Fruit fly (Drosophila melanogaster): ENCODE results near the gene RPA1.

RPA1 gene

DNA sequence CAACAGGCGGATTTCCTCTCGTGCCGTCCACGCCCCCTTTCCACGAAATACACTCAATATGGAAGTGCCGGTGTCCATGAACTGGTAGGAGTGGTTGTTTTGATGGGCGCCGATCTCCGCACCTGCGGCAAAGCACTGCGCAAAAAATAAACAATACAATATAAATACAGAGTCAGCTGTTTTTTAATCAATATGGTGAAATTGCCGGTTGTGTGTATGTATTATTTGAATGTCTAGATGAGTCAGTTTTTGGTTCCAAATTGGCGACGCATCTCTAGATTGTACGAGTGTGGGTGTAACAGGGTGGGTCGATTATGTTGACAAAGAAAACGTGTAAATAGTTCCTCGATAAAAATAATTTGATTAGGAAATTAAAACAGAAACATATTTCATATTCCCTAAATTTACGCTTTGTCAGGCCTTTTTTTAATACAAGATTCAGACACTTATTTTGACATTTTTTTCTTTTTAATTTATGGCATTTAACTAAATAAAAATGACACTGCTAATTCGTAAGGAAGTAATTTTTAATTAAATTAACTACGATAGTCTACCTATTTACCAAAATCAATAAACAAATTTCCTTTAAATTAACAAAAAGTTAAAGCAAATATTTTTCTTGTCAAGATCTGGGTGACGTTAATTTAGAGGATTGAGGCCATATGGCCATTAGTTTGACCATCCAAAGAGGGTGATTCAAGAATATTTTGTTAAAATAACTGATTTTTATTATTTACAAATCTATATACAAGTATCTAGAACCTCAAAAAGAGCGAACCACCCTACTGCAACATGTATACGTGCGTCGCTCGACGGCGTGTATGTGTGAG is 24.6 kb downstream of the RPA1 start:
- TF ChIP-seq toe (GFP tag; optimal IDR thresholded peaks at IDR 0.05) (peak; percentile 90), kay (GFP tag; ENCODE audit: borderline replicate concordance) (peak; percentile 99), CG33017 (tag; optimal IDR thresholded peaks at IDR 0.05) (peak; percentile 85), tj (GFP tag; optimal IDR thresholded peaks at IDR 0.05) (peak; percentile 80), pad (GFP tag; optimal IDR thresholded peaks at IDR 0.05) (peak; percentile 75), Clk (GFP tag; optimal IDR thresholded peaks at IDR 0.05) (peak; percentile 80), CG1620 (GFP tag; optimal IDR thresholded peaks at IDR 0.05) (peak; percentile 67), CG5204 (GFP tag; optimal IDR thresholded peaks at IDR 0.05) (peak; percentile 93), ovo (GFP tag; optimal IDR thresholded peaks at IDR 0.05) (peak; percentile 60), Hr96 (GFP tag; optimal IDR thresholded peaks at IDR 0.05) (peak; percentile 89), bab1 (GFP tag; optimal IDR thresholded peaks at IDR 0.05) (peak; percentile 86), CG7045 (GFP tag; optimal IDR thresholded peaks at IDR 0.05) (peak; percentile 92), CG11617 (GFP tag; optimal IDR thresholded peaks at IDR 0.05) (peak; percentile 97), cic (GFP tag; optimal IDR thresholded peaks at IDR 0.05) (peak; percentile 36), Mnt (GFP tag; optimal IDR thresholded peaks at IDR 0.05) (peak; percentile 53), Crg-1 (GFP tag; optimal IDR thresholded peaks at IDR 0.05) (peak; percentile 80), CG14711 (tag; optimal IDR thresholded peaks at IDR 0.05) (peak; percentile 73), CG7101 (tag; optimal IDR thresholded peaks at IDR 0.05) (peak; percentile 87), cnc (optimal IDR thresholded peaks at IDR 0.05) (no peak), CG12768 (GFP tag; optimal IDR thresholded peaks at IDR 0.05) (peak; percentile 94)

- TF ChIP-seq tj (GFP tag; optimal IDR thresholded peaks at IDR 0.05): no peak
- no peak for TF ChIP-seq CG5204 (GFP tag; optimal IDR thresholded peaks at IDR 0.05)
- no peak for TF ChIP-seq CG33017 (tag; optimal IDR thresholded peaks at IDR 0.05)
- TF ChIP-seq kay (GFP tag; ENCODE audit: borderline replicate concordance): no peak
- TF ChIP-seq Mnt (GFP tag; optimal IDR thresholded peaks at IDR 0.05): no peak
- TF ChIP-seq cic (GFP tag; optimal IDR thresholded peaks at IDR 0.05): no peak
Observed at dm6 chr3R:8233864-8234263, 30.4 kb downstream of the RPA1 start.

DNA sequence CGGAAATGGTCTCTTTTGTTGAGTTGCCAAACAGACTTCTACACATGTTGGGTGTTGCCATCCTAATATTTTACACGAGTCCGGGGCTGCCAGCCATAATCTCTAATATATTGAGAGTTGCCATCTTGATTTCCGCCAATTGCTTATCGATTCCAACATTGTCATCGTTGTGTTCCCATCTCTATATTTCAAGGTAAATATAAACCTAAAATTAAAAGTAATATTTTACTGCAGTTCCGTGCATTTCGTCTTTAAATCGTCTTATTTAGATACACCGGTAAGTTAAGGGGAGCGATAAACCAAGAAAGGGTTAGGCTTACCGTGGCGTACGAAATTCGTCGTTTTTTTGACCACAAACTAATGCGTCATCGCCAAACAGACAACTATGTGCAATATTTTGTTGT is 30.9 kb downstream of the RPA1 start, which contains the start of gene PolI:
Gene PolI, plus strand, starts transcription at position 138 of the 404 bp plus-strand sequence.
- no peak for TF ChIP-seq Crg-1 (GFP tag; optimal IDR thresholded peaks at IDR 0.05)
- TF ChIP-seq cnc (optimal IDR thresholded peaks at IDR 0.05): no peak
- TF ChIP-seq pad (GFP tag; optimal IDR thresholded peaks at IDR 0.05): peak; percentile 20
- peak; percentile 9 for TF ChIP-seq CG7101 (tag; optimal IDR thresholded peaks at IDR 0.05)
- TF ChIP-seq ovo (GFP tag; optimal IDR thresholded peaks at IDR 0.05): peak; percentile 16
- TF ChIP-seq CG12768 (GFP tag; optimal IDR thresholded peaks at IDR 0.05): no peak
- no peak for TF ChIP-seq cic (GFP tag; optimal IDR thresholded peaks at IDR 0.05)
- peak; percentile 33 for TF ChIP-seq bab1 (GFP tag; optimal IDR thresholded peaks at IDR 0.05)
- peak; percentile 48 for TF ChIP-seq Mnt (GFP tag; optimal IDR thresholded peaks at IDR 0.05)
- TF ChIP-seq kay (GFP tag; ENCODE audit: borderline replicate concordance): peak; percentile 94
- no peak for TF ChIP-seq CG11617 (GFP tag; optimal IDR thresholded peaks at IDR 0.05)
- peak; percentile 12 for TF ChIP-seq CG5204 (GFP tag; optimal IDR thresholded peaks at IDR 0.05)
- TF ChIP-seq CG14711 (tag; optimal IDR thresholded peaks at IDR 0.05): no peak
- TF ChIP-seq CG7045 (GFP tag; optimal IDR thresholded peaks at IDR 0.05): peak; percentile 8
- TF ChIP-seq CG1620 (GFP tag; optimal IDR thresholded peaks at IDR 0.05): peak; percentile 48
- TF ChIP-seq CG33017 (tag; optimal IDR thresholded peaks at IDR 0.05): no peak
- TF ChIP-seq Clk (GFP tag; optimal IDR thresholded peaks at IDR 0.05): no peak
- no peak for TF ChIP-seq tj (GFP tag; optimal IDR thresholded peaks at IDR 0.05)
- peak; percentile 9 for TF ChIP-seq Hr96 (GFP tag; optimal IDR thresholded peaks at IDR 0.05)
- TF ChIP-seq toe (GFP tag; optimal IDR thresholded peaks at IDR 0.05): peak; percentile 56

- no peak for TF ChIP-seq Clk (GFP tag; optimal IDR thresholded peaks at IDR 0.05)
- no peak for TF ChIP-seq CG5204 (GFP tag; optimal IDR thresholded peaks at IDR 0.05)
- TF ChIP-seq cnc (optimal IDR thresholded peaks at IDR 0.05): no peak
- TF ChIP-seq pad (GFP tag; optimal IDR thresholded peaks at IDR 0.05): no peak
- TF ChIP-seq kay (GFP tag; ENCODE audit: borderline replicate concordance): no peak
- no peak for TF ChIP-seq Hr96 (GFP tag; optimal IDR thresholded peaks at IDR 0.05)
- no peak for TF ChIP-seq Crg-1 (GFP tag; optimal IDR thresholded peaks at IDR 0.05)
- no peak for TF ChIP-seq bab1 (GFP tag; optimal IDR thresholded peaks at IDR 0.05)
- no peak for TF ChIP-seq CG14711 (tag; optimal IDR thresholded peaks at IDR 0.05)
- no peak for TF ChIP-seq ovo (GFP tag; optimal IDR thresholded peaks at IDR 0.05)
- TF ChIP-seq CG1620 (GFP tag; optimal IDR thresholded peaks at IDR 0.05): no peak
- TF ChIP-seq CG7045 (GFP tag; optimal IDR thresholded peaks at IDR 0.05): no peak
- TF ChIP-seq tj (GFP tag; optimal IDR thresholded peaks at IDR 0.05): no peak
Observed at dm6 chr3R:8227344-8227743, 36.9 kb downstream of the RPA1 start.

- TF ChIP-seq tj (GFP tag; optimal IDR thresholded peaks at IDR 0.05) (no peak), kay (GFP tag; ENCODE audit: borderline replicate concordance) (no peak), Mnt (GFP tag; optimal IDR thresholded peaks at IDR 0.05) (no peak), CG7045 (GFP tag; optimal IDR thresholded peaks at IDR 0.05) (no peak), cnc (optimal IDR thresholded peaks at IDR 0.05) (no peak), cic (GFP tag; optimal IDR thresholded peaks at IDR 0.05) (no peak), pad (GFP tag; optimal IDR thresholded peaks at IDR 0.05) (no peak), ovo (GFP tag; optimal IDR thresholded peaks at IDR 0.05) (no peak)
Observed at dm6 chr3R:8225461-8225971, 38.7 kb downstream of the RPA1 start.

All from whole organism, adult.